Worm (Caenorhabditis elegans): ENCODE results near the gene H28G03.2.

Gene H28G03.2

ce11 chrX:5260389-5260788, 54.8 kb downstream of the H28G03.2 start:
- TF ChIP-seq cnd-1 (tag; optimal IDR thresholded peaks at IDR 0.05) (no peak), mls-2 (tag; optimal IDR thresholded peaks at IDR 0.05) (no peak), tbx-8 (GFP tag; optimal IDR thresholded peaks at IDR 0.05) (no peak), bed-3 (GFP tag; optimal IDR thresholded peaks at IDR 0.05) (no peak), sem-2 (GFP tag; optimal IDR thresholded peaks at IDR 0.05) (no peak), unc-120 (tag; optimal IDR thresholded peaks at IDR 0.05; ENCODE audit: poor library complexity, severe bottlenecking) (no peak)

- no peak for TF ChIP-seq lin-32 (GFP tag; optimal IDR thresholded peaks at IDR 0.05)
Measured at ce11 chrX:5262033-5262432, 56.5 kb downstream of the H28G03.2 start.

- no peak for TF ChIP-seq mep-1 (tag; optimal IDR thresholded peaks at IDR 0.05)
- TF ChIP-seq snpc-4 (tag; optimal IDR thresholded peaks at IDR 0.05): no peak
- TF ChIP-seq drap-1 (GFP tag; optimal IDR thresholded peaks at IDR 0.05): no peak
- TF ChIP-seq nhr-237 (tag; optimal IDR thresholded peaks at IDR 0.05): no peak
- no peak for TF ChIP-seq unc-120 (tag; optimal IDR thresholded peaks at IDR 0.05; ENCODE audit: poor library complexity, severe bottlenecking)
- no peak for TF ChIP-seq lsy-2 (tag; optimal IDR thresholded peaks at IDR 0.05)
- TF ChIP-seq nhr-76 (tag; optimal IDR thresholded peaks at IDR 0.05): no peak
- no peak for TF ChIP-seq blmp-1 (tag; optimal IDR thresholded peaks at IDR 0.05)
- no peak for TF ChIP-seq cnd-1 (tag; optimal IDR thresholded peaks at IDR 0.05)
- no peak for TF ChIP-seq nhr-12 (tag; optimal IDR thresholded peaks at IDR 0.05)
- TF ChIP-seq tbx-8 (GFP tag; optimal IDR thresholded peaks at IDR 0.05): no peak
- TF ChIP-seq ces-1 (GFP tag; optimal IDR thresholded peaks at IDR 0.05): no peak
- no peak for TF ChIP-seq nhr-2 (tag; optimal IDR thresholded peaks at IDR 0.05)
- TF ChIP-seq mls-2 (tag; optimal IDR thresholded peaks at IDR 0.05): no peak
- no peak for TF ChIP-seq ceh-43 (GFP tag; optimal IDR thresholded peaks at IDR 0.05)
- no peak for TF ChIP-seq flh-1 (GFP tag; optimal IDR thresholded peaks at IDR 0.05)
- TF ChIP-seq zip-8 (tag; optimal IDR thresholded peaks at IDR 0.05): no peak
- no peak for TF ChIP-seq sem-2 (GFP tag; optimal IDR thresholded peaks at IDR 0.05)
- no peak for TF ChIP-seq mab-5 (tag; optimal IDR thresholded peaks at IDR 0.05)
- no peak for TF ChIP-seq nhr-28 (tag; optimal IDR thresholded peaks at IDR 0.05)
Measured at ce11 chrX:5263585-5263984, 58.0 kb downstream of the H28G03.2 start.

- TF ChIP-seq nhr-237 (tag; optimal IDR thresholded peaks at IDR 0.05) (no peak), nhr-76 (tag; optimal IDR thresholded peaks at IDR 0.05) (no peak), hlh-1 (tag; optimal IDR thresholded peaks at IDR 0.05) (no peak), bed-3 (GFP tag; optimal IDR thresholded peaks at IDR 0.05) (no peak), unc-62 (GFP tag; optimal IDR thresholded peaks at IDR 0.05) (no peak), elt-3 (tag; optimal IDR thresholded peaks at IDR 0.05) (no peak), zip-8 (tag; optimal IDR thresholded peaks at IDR 0.05) (no peak)
Measured at ce11 chrX:5264026-5264425, 58.5 kb downstream of the H28G03.2 start, which contains the start of gene Y34B4A.4. Gene Y34B4A.4, plus strand, starts transcription at chrX:5264326.

- TF ChIP-seq nhr-28 (tag; optimal IDR thresholded peaks at IDR 0.05) (no peak), nhr-237 (tag; optimal IDR thresholded peaks at IDR 0.05) (no peak), mls-2 (tag; optimal IDR thresholded peaks at IDR 0.05) (no peak), flh-1 (GFP tag; optimal IDR thresholded peaks at IDR 0.05) (no peak), drap-1 (GFP tag; optimal IDR thresholded peaks at IDR 0.05) (no peak), sem-2 (GFP tag; optimal IDR thresholded peaks at IDR 0.05) (no peak), bed-3 (GFP tag; optimal IDR thresholded peaks at IDR 0.05) (no peak), elt-3 (tag; optimal IDR thresholded peaks at IDR 0.05) (no peak), M03D4.4 (tag; optimal IDR thresholded peaks at IDR 0.05) (no peak), ces-1 (GFP tag; optimal IDR thresholded peaks at IDR 0.05) (no peak), cnd-1 (tag; optimal IDR thresholded peaks at IDR 0.05) (no peak), elt-1 (tag; optimal IDR thresholded peaks at IDR 0.05; ENCODE audit: borderline replicate concordance, insufficient read depth) (no peak), hlh-1 (tag; optimal IDR thresholded peaks at IDR 0.05) (no peak), ceh-43 (GFP tag; optimal IDR thresholded peaks at IDR 0.05) (no peak)
Measured at ce11 chrX:5265356-5265755, 59.8 kb downstream of the H28G03.2 start.
